Fruit fly (Drosophila melanogaster): ENCODE results near the gene CG14234.

CG14234 gene

dm6 chrX:19712898-19713627, 22.3 kb upstream of the CG14234 start, which contains the start of gene meso18E:
Gene meso18E (minus strand): TSS chrX:19713045.
- TF ChIP-seq EcR (GFP tag; optimal IDR thresholded peaks at IDR 0.05), result no peak

dm6 chrX:19714816-19715215, 20.6 kb upstream of the CG14234 start:
- TF ChIP-seq Dll (optimal IDR thresholded peaks at IDR 0.05), result no peak
- no peak for TF ChIP-seq pan (optimal IDR thresholded peaks at IDR 0.05)
- TF ChIP-seq psq (optimal IDR thresholded peaks at IDR 0.05), result no peak
- no peak for TF ChIP-seq EcR (GFP tag; optimal IDR thresholded peaks at IDR 0.05)
- no peak for TF ChIP-seq CG8478 (optimal IDR thresholded peaks at IDR 0.05)

dm6 chrX:19716325-19716917, 18.9 kb upstream of the CG14234 start:
- TF ChIP-seq Dll (optimal IDR thresholded peaks at IDR 0.05), result no peak
- TF ChIP-seq psq (optimal IDR thresholded peaks at IDR 0.05), result no peak
- no peak for TF ChIP-seq CG8478 (optimal IDR thresholded peaks at IDR 0.05)

- TF ChIP-seq pan (optimal IDR thresholded peaks at IDR 0.05) (no peak), usp (GFP tag; optimal IDR thresholded peaks at IDR 0.05) (no peak), CG8478 (optimal IDR thresholded peaks at IDR 0.05) (no peak), psq (optimal IDR thresholded peaks at IDR 0.05) (no peak), EcR (GFP tag; optimal IDR thresholded peaks at IDR 0.05) (no peak), Dll (optimal IDR thresholded peaks at IDR 0.05) (no peak)
These were observed 18.3 kb upstream of the CG14234 start for dm6 chrX:19717041-19717440.

dm6 chrX:19717988-19718973, 17.1 kb upstream of the CG14234 start, which contains the start of gene CG12531:
Gene CG12531 (plus strand): TSS chrX:19718923.
- TF ChIP-seq pan (optimal IDR thresholded peaks at IDR 0.05) (no peak), psq (optimal IDR thresholded peaks at IDR 0.05) (no peak), usp (GFP tag; optimal IDR thresholded peaks at IDR 0.05) (no peak), EcR (GFP tag; optimal IDR thresholded peaks at IDR 0.05) (no peak), CG8478 (optimal IDR thresholded peaks at IDR 0.05) (no peak), Dll (optimal IDR thresholded peaks at IDR 0.05) (no peak)

dm6 chrX:19730844-19731243, 4.5 kb upstream of the CG14234 start, which contains the start of gene AP-1-2beta:
Gene AP-1-2beta (plus strand): TSS chrX:19731004.
- TF ChIP-seq EcR (GFP tag; optimal IDR thresholded peaks at IDR 0.05), result no peak
- TF ChIP-seq CG8478 (optimal IDR thresholded peaks at IDR 0.05), result no peak
- TF ChIP-seq psq (optimal IDR thresholded peaks at IDR 0.05), result no peak
- no peak for TF ChIP-seq Dll (optimal IDR thresholded peaks at IDR 0.05)
- TF ChIP-seq usp (GFP tag; optimal IDR thresholded peaks at IDR 0.05), result no peak
- no peak for TF ChIP-seq pan (optimal IDR thresholded peaks at IDR 0.05)

- TF ChIP-seq EcR (GFP tag; optimal IDR thresholded peaks at IDR 0.05) (no peak), Dll (optimal IDR thresholded peaks at IDR 0.05) (no peak), psq (optimal IDR thresholded peaks at IDR 0.05) (no peak), usp (GFP tag; optimal IDR thresholded peaks at IDR 0.05) (no peak)
These were observed 2.5 kb downstream of the CG14234 start for dm6 chrX:19737872-19738271.

dm6 chrX:19744003-19744488, 8.7 kb downstream of the CG14234 start, which contains the start of the genes CG18809, COX6B, CG33932 and Rpp20:
Gene CG18809 (minus strand): TSS chrX:19744335.
Gene COX6B (minus strand): TSS chrX:19744335.
Gene CG33932 (plus strand): TSS chrX:19744431.
Gene Rpp20 (plus strand): TSS chrX:19744431.
- TF ChIP-seq psq (optimal IDR thresholded peaks at IDR 0.05) (no peak), EcR (GFP tag; optimal IDR thresholded peaks at IDR 0.05) (no peak), Dll (optimal IDR thresholded peaks at IDR 0.05) (no peak), pan (optimal IDR thresholded peaks at IDR 0.05) (no peak), CG8478 (optimal IDR thresholded peaks at IDR 0.05) (no peak), usp (GFP tag; optimal IDR thresholded peaks at IDR 0.05) (no peak)

- TF ChIP-seq EcR (GFP tag; optimal IDR thresholded peaks at IDR 0.05), result no peak
- TF ChIP-seq usp (GFP tag; optimal IDR thresholded peaks at IDR 0.05), result no peak
- no peak for TF ChIP-seq CG8478 (optimal IDR thresholded peaks at IDR 0.05)
- no peak for TF ChIP-seq psq (optimal IDR thresholded peaks at IDR 0.05)
- no peak for TF ChIP-seq Dll (optimal IDR thresholded peaks at IDR 0.05)
- TF ChIP-seq pan (optimal IDR thresholded peaks at IDR 0.05), result no peak
These were observed 10.7 kb downstream of the CG14234 start, which contains the start of gene parvin for dm6 chrX:19745908-19746604. Gene parvin (plus strand): TSS chrX:19746041.

- no peak for TF ChIP-seq psq (optimal IDR thresholded peaks at IDR 0.05)
- TF ChIP-seq pan (optimal IDR thresholded peaks at IDR 0.05), result no peak
- TF ChIP-seq Dll (optimal IDR thresholded peaks at IDR 0.05), result no peak
- no peak for TF ChIP-seq usp (GFP tag; optimal IDR thresholded peaks at IDR 0.05)
- no peak for TF ChIP-seq CG8478 (optimal IDR thresholded peaks at IDR 0.05)
- TF ChIP-seq EcR (GFP tag; optimal IDR thresholded peaks at IDR 0.05), result no peak
These were observed 12.6 kb downstream of the CG14234 start, which contains the start of gene Alr for dm6 chrX:19748014-19748413. Gene Alr (plus strand): TSS chrX:19748314.

dm6 chrX:19748565-19748964, 13.2 kb downstream of the CG14234 start:
- TF ChIP-seq CG8478 (optimal IDR thresholded peaks at IDR 0.05) (no peak), pan (optimal IDR thresholded peaks at IDR 0.05) (no peak), psq (optimal IDR thresholded peaks at IDR 0.05) (no peak), Dll (optimal IDR thresholded peaks at IDR 0.05) (no peak), EcR (GFP tag; optimal IDR thresholded peaks at IDR 0.05) (no peak), usp (GFP tag; optimal IDR thresholded peaks at IDR 0.05) (no peak)
